Fruit fly (Drosophila melanogaster): ENCODE measurements around the gene Tango6.
A peak's percentile ranks its signal among the peaks of the same experiment; 100 is the strongest.

Tango6 gene

DNA sequence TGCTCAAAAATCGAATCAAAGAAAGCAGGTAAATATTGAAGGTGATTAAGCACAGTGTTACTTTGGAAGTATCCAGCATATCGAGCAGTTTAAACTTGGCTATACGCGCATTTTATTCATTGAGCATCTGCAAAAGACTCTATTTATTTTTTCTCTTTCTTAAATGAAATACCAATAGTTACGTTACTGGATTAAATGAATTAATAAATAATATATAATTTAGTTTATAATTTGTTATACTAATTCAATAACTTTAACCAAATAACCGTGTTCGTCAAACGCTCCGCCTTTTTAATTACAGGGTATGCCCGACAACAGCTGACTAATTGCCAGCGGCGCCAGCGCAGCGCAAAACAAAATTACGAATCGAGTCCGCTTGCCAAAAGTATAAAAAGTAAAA, 2.0 kb upstream of the Tango6 start (continued):
- no peak for TF ChIP-seq CG15601 (tag; optimal IDR thresholded peaks at IDR 0.05)
- no peak for TF ChIP-seq ab (GFP tag; optimal IDR thresholded peaks at IDR 0.05)
- peak; percentile 63 for TF ChIP-seq stc (GFP tag; IDR thresholded peaks at IDR 0.05)
- TF ChIP-seq CG10431 (GFP tag; optimal IDR thresholded peaks at IDR 0.05), result no peak
- TF ChIP-seq Usf (GFP tag; optimal IDR thresholded peaks at IDR 0.05), result no peak
- peak; percentile 19; the same call in 1 of the 3 replicates for TF ChIP-seq CG34422 (GFP tag; IDR thresholded peaks at IDR 0.05)
- peak; percentile 48; the same call in 1 of the 2 replicates for TF ChIP-seq lmd (GFP tag; IDR thresholded peaks at IDR 0.05)
- TF ChIP-seq slbo (GFP tag; IDR thresholded peaks at IDR 0.05), result peak; percentile 78
- TF ChIP-seq Fer2 (tag; optimal IDR thresholded peaks at IDR 0.05), result no peak
- 0 out of 3 replicates have a peak, but pooled peaks have one; percentile 45 for TF ChIP-seq C15 (GFP tag; IDR thresholded peaks at IDR 0.05)
- no peak for TF ChIP-seq CG4617 (GFP tag; optimal IDR thresholded peaks at IDR 0.05; ENCODE audit: borderline replicate concordance)
- TF ChIP-seq fd3F (GFP tag; optimal IDR thresholded peaks at IDR 0.05), result peak; percentile 45
- no peak for TF ChIP-seq CG7928 (GFP tag; optimal IDR thresholded peaks at IDR 0.05)
- TF ChIP-seq nau (GFP tag; optimal IDR thresholded peaks at IDR 0.05), result no peak
- TF ChIP-seq CG10147 (GFP tag; optimal IDR thresholded peaks at IDR 0.05), result no peak
- TF ChIP-seq CG11085 (GFP tag; IDR thresholded peaks at IDR 0.05), result no peak
- TF ChIP-seq MBD-R2 (GFP tag; IDR thresholded peaks at IDR 0.05), result peak; percentile 29; the same call in 1 of the 2 replicates
- no peak for TF ChIP-seq Hr78 (GFP tag; optimal IDR thresholded peaks at IDR 0.05)
- TF ChIP-seq CG10366 (GFP tag; IDR thresholded peaks at IDR 0.05), result peak; percentile 33; the same call in 1 of the 2 replicates
- TF ChIP-seq CG16779 (GFP tag; IDR thresholded peaks at IDR 0.05), result no peak
- 0 out of 2 replicates have a peak, but pooled peaks have one; percentile 37 for TF ChIP-seq NFAT (GFP tag; IDR thresholded peaks at IDR 0.05)
- TF ChIP-seq cas (GFP tag; IDR thresholded peaks at IDR 0.05), result 0 out of 2 replicates have a peak, but pooled peaks have one; percentile 12
- peak; percentile 40; the same call in 1 of the 2 replicates for TF ChIP-seq danr (GFP tag; IDR thresholded peaks at IDR 0.05)
- peak; percentile 52 for TF ChIP-seq tap (tag; optimal IDR thresholded peaks at IDR 0.05)
- TF ChIP-seq gsb (GFP tag; IDR thresholded peaks at IDR 0.05), result peak; percentile 23; the same call in 1 of the 2 replicates
- no peak for TF ChIP-seq Trl (optimal IDR thresholded peaks at IDR 0.05)
- TF ChIP-seq Trl (GFP tag; optimal IDR thresholded peaks at IDR 0.05), result no peak
- TF ChIP-seq tgo (GFP tag; IDR thresholded peaks at IDR 0.05), result peak; percentile 65
- no peak for TF ChIP-seq Oli (tag; optimal IDR thresholded peaks at IDR 0.05)
- peak; percentile 31 for TF ChIP-seq Sox102F (GFP tag; optimal IDR thresholded peaks at IDR 0.05)
- TF ChIP-seq Sox100B (GFP tag; optimal IDR thresholded peaks at IDR 0.05), result peak; percentile 26
- TF ChIP-seq lbe (GFP tag; optimal IDR thresholded peaks at IDR 0.05), result peak; percentile 51
- peak; percentile 21 for TF ChIP-seq B-H2 (GFP tag; optimal IDR thresholded peaks at IDR 0.05)
- TF ChIP-seq oc (tag; optimal IDR thresholded peaks at IDR 0.05), result no peak
- no peak for TF ChIP-seq bowl (GFP tag; IDR thresholded peaks at IDR 0.05)
- TF ChIP-seq insv (GFP tag; optimal IDR thresholded peaks at IDR 0.05), result no peak
- TF ChIP-seq CG15696 (tag; optimal IDR thresholded peaks at IDR 0.05), result peak; percentile 16
- no peak for TF ChIP-seq vnd (GFP tag; IDR thresholded peaks at IDR 0.05; ENCODE audit: partially characterized antibody)
- TF ChIP-seq wek (GFP tag; optimal IDR thresholded peaks at IDR 0.05), result no peak
- peak; percentile 3 for TF ChIP-seq CG30403 (GFP tag; optimal IDR thresholded peaks at IDR 0.05)
- TF ChIP-seq amos (GFP tag; IDR thresholded peaks at IDR 0.05; ENCODE audit: partially characterized antibody), result no peak
- TF ChIP-seq BtbVII (GFP tag; optimal IDR thresholded peaks at IDR 0.05), result peak; percentile 52
- TF ChIP-seq crp (GFP tag; optimal IDR thresholded peaks at IDR 0.05), result peak in 1 of 2 experiments; percentile 16
- TF ChIP-seq fd102C (GFP tag; optimal IDR thresholded peaks at IDR 0.05), result no peak
- TF ChIP-seq CG11695 (GFP tag; IDR thresholded peaks at IDR 0.05), result peak; percentile 68
- TF ChIP-seq CG3726 (GFP tag; IDR thresholded peaks at IDR 0.05), result no peak
- TF ChIP-seq Hsf (GFP tag; optimal IDR thresholded peaks at IDR 0.05), result no peak
- no peak for TF ChIP-seq pan (optimal IDR thresholded peaks at IDR 0.05)
- peak in 1 of 2 experiments; percentile 74 for TF ChIP-seq pan (GFP tag; optimal IDR thresholded peaks at IDR 0.05 in 1 of 2, IDR thresholded peaks at IDR 0.05 in 1 of 2)
- TF ChIP-seq CG4424 (GFP tag; optimal IDR thresholded peaks at IDR 0.05), result peak; percentile 3
- peak; percentile 61 for TF ChIP-seq CG6765 (GFP tag; optimal IDR thresholded peaks at IDR 0.05)
